Worm (Caenorhabditis elegans) whole organism, L4 larva: ENCODE results near the gene spch-1.

Source experiments
- F10B5.3 ChIP-seq: sonication (generic microtip); optimal IDR thresholded peaks from 2 replicates; lab custom pipeline; 2016; ENCODE audit warnings: mild to moderate bottlenecking, missing genetic modification characterization, missing compliant biosample characterization
- T20F7.1 ChIP-seq: fragments of 200-800 bp; sonication (Bioruptor generic); optimal IDR thresholded peaks from 2 replicates; lab custom pipeline; 2018; ENCODE audit warnings: mild to moderate bottlenecking, missing genetic modification characterization, missing compliant biosample characterization
- Y48G9A.11 ChIP-seq: fragments of 200-800 bp; sonication (Bioruptor generic); IDR thresholded peaks from 2 replicates; pipeline ENCODE4 v1.3.6; 2022; ENCODE audit warnings: missing genetic modification reagents, missing genetic modification characterization, missing compliant biosample characterization
- Y5F2A.4 ChIP-seq: fragments of 200-800 bp; sonication (Bioruptor generic); optimal IDR thresholded peaks from 2 replicates; lab custom pipeline; 2018; ENCODE audit warnings: mild to moderate bottlenecking, missing genetic modification characterization, missing compliant biosample characterization
- Y75B8A.6 ChIP-seq: fragments of 200-800 bp; sonication (Bioruptor generic); IDR thresholded peaks from 2 replicates; pipeline ENCODE4 v1.3.6; 2022; ENCODE audit warnings: missing genetic modification reagents, missing genetic modification characterization, missing compliant biosample characterization
- ama-1 ChIP-seq: fragments of 150-350 bp; optimal IDR thresholded peaks from 2 replicates; lab custom pipeline; 2014; ENCODE audit warnings: inconsistent platforms, mixed read lengths
- ceh-62 ChIP-seq: sonication (generic microtip); optimal IDR thresholded peaks from 2 replicates; lab custom pipeline; 2017; ENCODE audit warnings: missing biosample characterization, missing genetic modification characterization
- ctbp-1 ChIP-seq: fragments of 200-800 bp; sonication (Bioruptor generic); IDR thresholded peaks from 2 replicates; pipeline ENCODE4 v1.3.6; 2022; ENCODE audit warnings: missing genetic modification reagents, missing genetic modification characterization, missing compliant biosample characterization
- daf-16 ChIP-seq, 3 experiments: sonication (generic microtip); optimal IDR thresholded peaks; 2 replicates each; lab custom pipeline; 2016 to 2017; ENCODE audit warnings: missing genetic modification characterization in 3 of 3, missing genetic modification reagents in 3 of 3, mild to moderate bottlenecking in 2 of 3, missing compliant biosample characterization in 2 of 3, missing biosample characterization in 1 of 3, moderate library complexity in 1 of 3
- dmd-6 ChIP-seq: fragments of 200-800 bp; sonication (Bioruptor generic); IDR thresholded peaks from 2 replicates; pipeline ENCODE4 v1.3.6; 2022; ENCODE audit warnings: missing genetic modification reagents, missing genetic modification characterization, missing compliant biosample characterization
- duxl-1 ChIP-seq: sonication (generic microtip); optimal IDR thresholded peaks from 2 replicates; lab custom pipeline; 2016; ENCODE audit warnings: mild to moderate bottlenecking, missing genetic modification characterization, moderate library complexity, missing compliant biosample characterization; ENCODE audit not compliant: poor library complexity
- egl-27 ChIP-seq: sonication (generic microtip); optimal IDR thresholded peaks from 3 replicates; lab custom pipeline; 2017; ENCODE audit warnings: missing biosample characterization, missing genetic modification reagents, missing genetic modification characterization
- fos-1 ChIP-seq: fragments of 150-350 bp; optimal IDR thresholded peaks from 2 replicates; lab custom pipeline; 2014; ENCODE audit warnings: missing biosample characterization, missing genetic modification characterization
- gei-8 ChIP-seq: fragments of 200-800 bp; sonication (Bioruptor generic); optimal IDR thresholded peaks from 2 replicates; lab custom pipeline; 2018; ENCODE audit warnings: mild to moderate bottlenecking, missing genetic modification characterization, missing compliant biosample characterization
- lin-13 ChIP-seq: fragments of 150-350 bp; optimal IDR thresholded peaks from 2 replicates; lab custom pipeline; 2014; ENCODE audit warnings: missing biosample characterization, missing genetic modification reagents, missing genetic modification characterization
- lir-3 ChIP-seq: sonication (generic microtip); optimal IDR thresholded peaks from 2 replicates; lab custom pipeline; 2016; ENCODE audit warnings: mild to moderate bottlenecking, missing genetic modification characterization, missing compliant biosample characterization
- madf-9 ChIP-seq: fragments of 200-800 bp; sonication (Bioruptor generic); conservative IDR thresholded peaks from 2 replicates; pipeline ENCODE4 v1.3.6; 2022; ENCODE audit warnings: missing genetic modification reagents, missing genetic modification characterization, missing compliant biosample characterization
- nhr-237 ChIP-seq: sonication (generic microtip); optimal IDR thresholded peaks from 2 replicates; lab custom pipeline; 2017; ENCODE audit warnings: missing biosample characterization, missing genetic modification characterization
- nhr-28 ChIP-seq: fragments of 150-350 bp; optimal IDR thresholded peaks from 2 replicates; lab custom pipeline; 2014; ENCODE audit warnings: missing biosample characterization, missing genetic modification characterization
- nhr-48 ChIP-seq: sonication (generic microtip); optimal IDR thresholded peaks from 2 replicates; lab custom pipeline; 2016; ENCODE audit warnings: mild to moderate bottlenecking, missing genetic modification characterization, missing compliant biosample characterization
- rbr-2 ChIP-seq: sonication (generic microtip); optimal IDR thresholded peaks from 2 replicates; lab custom pipeline; 2016; ENCODE audit warnings: missing genotype, missing genetic modification characterization, missing compliant biosample characterization
- sdz-12 ChIP-seq: fragments of 200-800 bp; sonication (Bioruptor generic); optimal IDR thresholded peaks from 2 replicates; lab custom pipeline; 2018; ENCODE audit warnings: mild to moderate bottlenecking, missing genetic modification characterization, missing compliant biosample characterization
- set-16 ChIP-seq: fragments of 200-800 bp; sonication (Bioruptor generic); IDR thresholded peaks from 2 replicates; pipeline ENCODE4 v1.3.6; 2022; ENCODE audit warnings: missing genetic modification reagents, missing genetic modification characterization, missing compliant biosample characterization
- spr-3 ChIP-seq: fragments of 200-800 bp; sonication (Bioruptor generic); optimal IDR thresholded peaks from 2 replicates; lab custom pipeline; 2018; ENCODE audit warnings: mild to moderate bottlenecking, missing genetic modification characterization, missing compliant biosample characterization
- unc-62 ChIP-seq, 3 experiments: fragments of 150-350 bp in 1 of 3; sonication (generic microtip); optimal IDR thresholded peaks in 2 of 3; peaks in 1 of 3; 1 replicate in 1 of 3; 2 replicates in 2 of 3; lab custom pipeline; 2014 to 2017; ENCODE audit warnings: missing biosample characterization in 3 of 3, missing genetic modification characterization in 3 of 3, missing genetic modification reagents in 3 of 3, missing genotype in 1 of 3
- ztf-11 ChIP-seq: fragments of 150-350 bp; optimal IDR thresholded peaks from 2 replicates; lab custom pipeline; 2014; ENCODE audit warnings: missing biosample characterization, missing genetic modification characterization
- ztf-7 ChIP-seq: fragments of 150-350 bp; optimal IDR thresholded peaks from 2 replicates; lab custom pipeline; 2014; ENCODE audit warnings: missing biosample characterization, missing genetic modification characterization

Gene spch-1

ce11 chrIV:10080816-10081215 is 30.5 kb downstream of the spch-1 start, which contains the start of gene W01B6.6:
TSS of gene W01B6.6 (plus strand) at chrIV:10081116.
- TF ChIP-seq spr-3 (GFP tag; lab: Kevin White, UChicago) (no peak), ztf-11 (tag; lab: Kevin White, UChicago) (no peak), daf-16 (GFP tag; optimal IDR thresholded peaks at IDR 0.05; lab: Kevin White, UChicago) (no peak), daf-16 (tag; optimal IDR thresholded peaks at IDR 0.05; lab: Kevin White, UChicago) (no peak), Y75B8A.6 (GFP tag; lab: Robert Waterston, UW) (no peak), ztf-7 (tag; lab: Kevin White, UChicago) (no peak), ama-1 (no peak), egl-27 (tag; lab: Kevin White, UChicago) (no peak), madf-9 (GFP tag; lab: Robert Waterston, UW) (no peak), fos-1 (tag; lab: Kevin White, UChicago) (no peak), lir-3 (tag; lab: Kevin White, UChicago) (no peak), Y48G9A.11 (no peak), nhr-28 (tag; lab: Kevin White, UChicago) (no peak), lin-13 (GFP tag; lab: Kevin White, UChicago) (no peak), set-16 (no peak)

ce11 chrIV:10078003-10078402 is 33.3 kb downstream of the spch-1 start:
- TF ChIP-seq T20F7.1 (GFP tag; lab: Kevin White, UChicago) (no peak), unc-62 (GFP tag; optimal IDR thresholded peaks at IDR 0.05 in 1 of 2; lab: Kevin White, UChicago) (peak in 1 of 2 experiments; percentile 92), unc-62 (tag; optimal IDR thresholded peaks at IDR 0.05; lab: Kevin White, UChicago) (no peak), duxl-1 (tag; lab: Kevin White, UChicago) (no peak), ceh-62 (tag; lab: Kevin White, UChicago) (no peak)

ce11 chrIV:10075899-10076298 is 35.4 kb downstream of the spch-1 start, which contains the start of gene W01B6.5:
TSS of gene W01B6.5 (plus strand) at chrIV:10076199.
- TF ChIP-seq ztf-11 (tag; lab: Kevin White, UChicago) (no peak), lir-3 (tag; lab: Kevin White, UChicago) (no peak), ctbp-1 (GFP tag; lab: Robert Waterston, UW) (no peak), gei-8 (GFP tag; lab: Kevin White, UChicago) (no peak), rbr-2 (no peak), F10B5.3 (tag; lab: Kevin White, UChicago) (no peak), nhr-28 (tag; lab: Kevin White, UChicago) (no peak), nhr-237 (no peak), ceh-62 (tag; lab: Kevin White, UChicago) (no peak), dmd-6 (GFP tag; lab: Robert Waterston, UW) (no peak)

ce11 chrIV:10075034-10075510 is 36.3 kb downstream of the spch-1 start, which contains the start of the genes ttbk-4 and W01B6.4:
TSS of gene ttbk-4 (minus strand) at chrIV:10075134.
TSS of gene W01B6.4 (plus strand) at chrIV:10075460.
- TF ChIP-seq sdz-12 (no peak), dmd-6 (GFP tag; lab: Robert Waterston, UW) (no peak), lin-13 (GFP tag; lab: Kevin White, UChicago) (no peak), nhr-48 (tag; lab: Kevin White, UChicago) (no peak), unc-62 (GFP tag; optimal IDR thresholded peaks at IDR 0.05 in 1 of 2; lab: Kevin White, UChicago) (peak in 1 of 2 experiments; percentile 2), unc-62 (tag; optimal IDR thresholded peaks at IDR 0.05; lab: Kevin White, UChicago) (no peak), nhr-237 (no peak), Y5F2A.4 (GFP tag; lab: Kevin White, UChicago) (no peak)

- peak in 1 of 2 experiments; percentile 50 for TF ChIP-seq unc-62 (GFP tag; optimal IDR thresholded peaks at IDR 0.05 in 1 of 2; lab: Kevin White, UChicago)
- TF ChIP-seq unc-62 (tag; optimal IDR thresholded peaks at IDR 0.05; lab: Kevin White, UChicago): no peak
- no peak for TF ChIP-seq gei-8 (GFP tag; lab: Kevin White, UChicago)
These were observed 38.8 kb downstream of the spch-1 start, which contains the start of gene W01B6.3 for ce11 chrIV:10072527-10072926. TSS of gene W01B6.3 (minus strand) at chrIV:10072627.

- peak; percentile 76 for TF ChIP-seq set-16
- TF ChIP-seq, all 104 proteins: peak for 1; not testable (repeated sequence) for 103
These were observed 40.2 kb downstream of the spch-1 start for ce11 chrIV:10071121-10071520.
